Fruit fly (Drosophila melanogaster) whole organism, embryonic: ENCODE results near the gene CG5050.

Source experiments
- Adf1 ChIP-seq: fragments of 200-800 bp; sonication (Bioruptor generic); IDR thresholded peaks from 2 replicates; pipeline ENCODE4 v1.3.6; 2022; ENCODE audit warnings: missing biosample characterization, missing genetic modification characterization
- Awh ChIP-seq: fragments of 200-800 bp; sonication (Bioruptor generic); IDR thresholded peaks from 2 replicates; pipeline ENCODE4, ENCODE4 v1.3.6; 2022; ENCODE audit warnings: missing biosample characterization, missing genetic modification characterization
- CG10431 ChIP-seq: fragments of 200-800 bp; sonication (Bioruptor generic); optimal IDR thresholded peaks from 3 replicates; lab custom pipeline; 2018; ENCODE audit warnings: missing biosample characterization, mild to moderate bottlenecking, missing genetic modification characterization
- CG11085 ChIP-seq: fragments of 200-800 bp; sonication (Bioruptor generic); IDR thresholded peaks from 2 replicates; pipeline ENCODE4 v1.3.6; 2022; ENCODE audit warnings: missing biosample characterization, missing genetic modification characterization
- CG11504 ChIP-seq: fragments of 200-800 bp; sonication (Bioruptor generic); optimal IDR thresholded peaks from 3 replicates; lab custom pipeline; 2019; ENCODE audit warnings: missing biosample characterization, mild to moderate bottlenecking, missing genetic modification characterization, moderate library complexity
- CG12744 ChIP-seq: fragments of 200-800 bp; sonication (Bioruptor generic); optimal IDR thresholded peaks from 2 replicates; lab custom pipeline; 2016; ENCODE audit warnings: missing biosample characterization, missing genetic modification characterization
- CG13424 ChIP-seq: fragments of 200-800 bp; sonication (Bioruptor generic); optimal IDR thresholded peaks from 2 replicates; lab custom pipeline; 2019; ENCODE audit warnings: missing biosample characterization, mild to moderate bottlenecking, missing genetic modification characterization, moderate library complexity
- CG13894 ChIP-seq: fragments of 200-800 bp; sonication (Bioruptor generic); optimal IDR thresholded peaks from 3 replicates; lab custom pipeline; 2018; ENCODE audit warnings: missing biosample characterization, mild to moderate bottlenecking, missing genetic modification characterization, moderate library complexity
- CG14710 ChIP-seq: fragments of 200-800 bp; sonication (Bioruptor generic); optimal IDR thresholded peaks from 3 replicates; lab custom pipeline; 2019; ENCODE audit warnings: missing biosample characterization, mild to moderate bottlenecking, missing genetic modification characterization, moderate library complexity
- CG14860 ChIP-seq: fragments of 200-800 bp; sonication (Bioruptor generic); IDR thresholded peaks from 3 replicates; pipeline ENCODE4 v1.3.6; 2022; ENCODE audit warnings: missing biosample characterization, missing genetic modification characterization; ENCODE audit not compliant: partially characterized antibody
- CG1529 ChIP-seq: fragments of 200-800 bp; sonication (Bioruptor generic); optimal IDR thresholded peaks from 3 replicates; lab custom pipeline; 2018; ENCODE audit warnings: missing biosample characterization, missing genetic modification characterization
- CG15514 ChIP-seq: fragments of 200-800 bp; sonication (Bioruptor generic); optimal IDR thresholded peaks from 3 replicates; lab custom pipeline; 2017; ENCODE audit warnings: missing biosample characterization, missing genetic modification characterization, mild to moderate bottlenecking, moderate library complexity, missing genetic modification reagents
- CG16815 ChIP-seq: fragments of 200-800 bp; sonication (Bioruptor generic); optimal IDR thresholded peaks from 3 replicates; lab custom pipeline; 2017; ENCODE audit warnings: missing biosample characterization, mild to moderate bottlenecking, missing genetic modification characterization
- CG17829 ChIP-seq: fragments of 200-800 bp; optimal IDR thresholded peaks from 2 replicates; lab custom pipeline; 2019; ENCODE audit warnings: missing biosample characterization, mild to moderate bottlenecking, missing genetic modification characterization, moderate library complexity
- CG1792 ChIP-seq: fragments of 200-800 bp; sonication (Bioruptor generic); optimal IDR thresholded peaks from 2 replicates; lab custom pipeline; 2016; ENCODE audit warnings: missing biosample characterization, missing genetic modification characterization
- CG18262 ChIP-seq: fragments of 200-800 bp; optimal IDR thresholded peaks from 3 replicates; lab custom pipeline; 2019; ENCODE audit warnings: missing biosample characterization, mild to moderate bottlenecking, missing genetic modification characterization, moderate library complexity
- CG2120 ChIP-seq: fragments of 200-800 bp; sonication (Bioruptor generic); optimal IDR thresholded peaks from 3 replicates; lab custom pipeline; 2016; ENCODE audit warnings: missing biosample characterization, missing genetic modification characterization
- CG2678 ChIP-seq: fragments of 200-800 bp; sonication (Bioruptor generic); optimal IDR thresholded peaks from 3 replicates; lab custom pipeline; 2019; ENCODE audit warnings: missing biosample characterization, mild to moderate bottlenecking, missing genetic modification characterization, moderate library complexity
- CG31441 ChIP-seq: fragments of 200-800 bp; sonication (Bioruptor generic); IDR thresholded peaks from 2 replicates; pipeline ENCODE4 v1.3.6; 2022; ENCODE audit warnings: missing biosample characterization, missing genetic modification characterization
- CG32767 ChIP-seq: fragments of 200-800 bp; sonication (Bioruptor generic); IDR thresholded peaks from 2 replicates; pipeline ENCODE4 v1.3.6; 2022; ENCODE audit warnings: missing biosample characterization, missing genetic modification characterization
- CG4360 ChIP-seq: fragments of 200-800 bp; sonication (Bioruptor generic); IDR thresholded peaks from 2 replicates; pipeline ENCODE4 v1.3.6; 2022; ENCODE audit warnings: missing biosample characterization, missing genetic modification characterization
- CG6175 ChIP-seq: fragments of 200-800 bp; sonication (Bioruptor generic); IDR thresholded peaks from 3 replicates; pipeline ENCODE4 v1.3.6; 2022; ENCODE audit warnings: missing biosample characterization, missing genetic modification characterization
- HLH4C ChIP-seq: fragments of 200-800 bp; sonication (Bioruptor generic); IDR thresholded peaks from 3 replicates; pipeline ENCODE4 v1.3.6; 2022; ENCODE audit warnings: missing biosample characterization, missing genetic modification characterization; ENCODE audit not compliant: partially characterized antibody
- HLH54F ChIP-seq: fragments of 200-800 bp; sonication (Bioruptor generic); optimal IDR thresholded peaks from 3 replicates; lab custom pipeline; 2016; ENCODE audit warnings: missing biosample characterization, missing genetic modification characterization
- Hand ChIP-seq: fragments of 200-800 bp; sonication (Bioruptor generic); optimal IDR thresholded peaks from 2 replicates; lab custom pipeline; 2017; ENCODE audit warnings: mild to moderate bottlenecking, missing biosample characterization, missing genetic modification reagents, missing genetic modification characterization
- Hr78 ChIP-seq, 2 experiments: fragments of 200-800 bp in 1 of 2; fragments of >200 bp in 1 of 2; sonication (Bioruptor generic) in 1 of 2; optimal IDR thresholded peaks; 2 replicates each; lab custom pipeline; 2017 to 2019; ENCODE audit warnings: missing biosample characterization in 2 of 2, missing genetic modification characterization in 2 of 2, mild to moderate bottlenecking in 1 of 2, moderate library complexity in 1 of 2
- Lim3 ChIP-seq: fragments of 200-800 bp; sonication (Bioruptor generic); IDR thresholded peaks from 2 replicates; pipeline ENCODE4 v1.3.6; 2022; ENCODE audit warnings: missing biosample characterization, missing genetic modification characterization
- Med ChIP-seq: fragments of 200-800 bp; sonication (Bioruptor generic); peaks from one replicate; lab custom pipeline; 2016; ENCODE audit warnings: missing biosample characterization, missing genetic modification characterization, mild to moderate bottlenecking, inconsistent platforms, moderate library complexity
- NK7.1 ChIP-seq: fragments of 200-800 bp; sonication (Bioruptor generic); optimal IDR thresholded peaks from 3 replicates; lab custom pipeline; 2016; ENCODE audit warnings: missing biosample characterization, missing genetic modification characterization
- Optix ChIP-seq: fragments of 200-800 bp; sonication (Bioruptor generic); IDR thresholded peaks from 3 replicates; pipeline ENCODE4 v1.3.6; 2022; ENCODE audit warnings: missing biosample characterization, missing genetic modification characterization
- Sry-β ChIP-seq: fragments of 200-800 bp; sonication (Bioruptor generic); optimal IDR thresholded peaks from 2 replicates; lab custom pipeline; 2018; ENCODE audit warnings: missing biosample characterization, mild to moderate bottlenecking, missing genetic modification characterization, moderate library complexity
- az2 ChIP-seq: fragments of 200-800 bp; sonication (Bioruptor generic); optimal IDR thresholded peaks from 3 replicates; lab custom pipeline; 2016; ENCODE audit warnings: missing biosample characterization, missing genetic modification characterization
- bbx ChIP-seq: fragments of 200-800 bp; sonication (Bioruptor generic); IDR thresholded peaks from 2 replicates; pipeline ENCODE4 v1.3.6; 2022; ENCODE audit warnings: missing biosample characterization, missing genetic modification characterization; ENCODE audit not compliant: partially characterized antibody
- br ChIP-seq: fragments of >200 bp; optimal IDR thresholded peaks from 2 replicates; lab custom pipeline; 2017
- cg ChIP-seq: fragments of 200-800 bp; sonication (Bioruptor generic); optimal IDR thresholded peaks from 3 replicates; lab custom pipeline; 2019; ENCODE audit warnings: missing biosample characterization, mild to moderate bottlenecking, missing genetic modification characterization, moderate library complexity
- dpn ChIP-seq, 2 experiments: fragments of 200-800 bp; sonication (Bioruptor generic); optimal IDR thresholded peaks; 3 replicates each; lab custom pipeline; 2016; ENCODE audit warnings: missing biosample characterization in 2 of 2, missing genetic modification characterization in 2 of 2
- emc ChIP-seq: fragments of 200-800 bp; sonication (Bioruptor generic); optimal IDR thresholded peaks from 2 replicates; lab custom pipeline; 2016; ENCODE audit warnings: missing biosample characterization, missing genetic modification characterization
- eyg ChIP-seq: fragments of 200-800 bp; sonication (Bioruptor generic); optimal IDR thresholded peaks from 3 replicates; lab custom pipeline; 2016; ENCODE audit warnings: missing biosample characterization, missing genetic modification characterization
- ham ChIP-seq: fragments of 200-800 bp; sonication (Bioruptor generic); IDR thresholded peaks from 2 replicates; pipeline ENCODE4 v1.3.6; 2022; ENCODE audit warnings: missing biosample characterization, missing genetic modification characterization
- psq ChIP-seq: fragments of 200-800 bp; sonication (Bioruptor generic); optimal IDR thresholded peaks from 2 replicates; lab custom pipeline; 2017; ENCODE audit warnings: missing biosample characterization, missing genetic modification characterization
- pum ChIP-seq: fragments of 200-800 bp; sonication (Bioruptor generic); optimal IDR thresholded peaks from 2 replicates; lab custom pipeline; 2016; ENCODE audit warnings: missing biosample characterization, missing genetic modification characterization
- scrt ChIP-seq: fragments of 200-800 bp; sonication (Bioruptor generic); optimal IDR thresholded peaks from 2 replicates; lab custom pipeline; 2018; ENCODE audit warnings: missing biosample characterization, mild to moderate bottlenecking, missing genetic modification characterization, moderate library complexity
- sens ChIP-seq: fragments of 200-800 bp; sonication (Bioruptor generic); peaks from one replicate; lab custom pipeline; 2016; ENCODE audit warnings: missing biosample characterization, missing genetic modification characterization
- shn ChIP-seq: fragments of 200-800 bp; sonication (Bioruptor generic); optimal IDR thresholded peaks from 3 replicates; lab custom pipeline; 2016; ENCODE audit warnings: missing biosample characterization, missing genetic modification characterization
- slbo ChIP-seq: fragments of 200-800 bp; sonication (Bioruptor generic); IDR thresholded peaks from 2 replicates; pipeline ENCODE4 v1.3.6; 2022; ENCODE audit warnings: missing biosample characterization, missing genetic modification characterization
- sr ChIP-seq: fragments of 200-800 bp; sonication (Bioruptor generic); IDR thresholded peaks from 3 replicates; pipeline ENCODE4 v1.3.6; 2022; ENCODE audit warnings: missing biosample characterization, missing genetic modification characterization
- toy ChIP-seq: fragments of 200-800 bp; sonication (Bioruptor generic); IDR thresholded peaks from 2 replicates; pipeline ENCODE4 v1.3.6; 2022; ENCODE audit warnings: missing biosample characterization, missing genetic modification characterization
- trem ChIP-seq: fragments of 200-800 bp; optimal IDR thresholded peaks from 3 replicates; lab custom pipeline; 2019; ENCODE audit warnings: missing biosample characterization, mild to moderate bottlenecking, missing genetic modification characterization, moderate library complexity
- trh ChIP-seq: fragments of 200-800 bp; sonication (Bioruptor generic); optimal IDR thresholded peaks from 2 replicates; lab custom pipeline; 2016; ENCODE audit warnings: missing biosample characterization, missing genetic modification characterization
- zf30C ChIP-seq: fragments of 200-800 bp; sonication (Bioruptor generic); optimal IDR thresholded peaks from 3 replicates; lab custom pipeline; 2018; ENCODE audit warnings: missing biosample characterization, mild to moderate bottlenecking, missing genetic modification characterization

The CG5050 gene

DNA sequence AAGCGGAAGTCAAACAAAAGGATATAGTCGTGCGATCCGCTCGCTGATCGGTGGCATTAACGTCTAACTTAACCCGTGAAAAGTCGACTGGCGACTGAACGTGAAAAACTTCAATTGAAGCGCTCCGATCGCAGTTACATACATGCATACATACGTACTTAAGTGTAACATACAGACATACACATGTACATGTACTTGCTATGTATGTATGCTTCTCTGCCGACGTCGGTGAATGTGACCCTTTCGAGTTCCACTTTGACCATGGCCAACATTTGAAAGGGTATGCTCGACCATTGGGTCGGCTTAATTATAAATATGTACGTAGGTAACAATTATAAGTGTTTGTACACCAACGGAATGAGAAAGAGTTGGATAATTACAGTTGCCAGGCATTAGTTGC lies 44.4 kb downstream of the CG5050 start, which contains the start of gene qua (continued):
- TF ChIP-seq HLH4C (GFP tag; lab: Robert Waterston, UW) (no peak), Sry-β (GFP tag; lab: Kevin White, UChicago) (no peak), Adf1 (GFP tag; lab: Robert Waterston, UW) (no peak), shn (no peak), CG2678 (no peak), cg (GFP tag; lab: Kevin White, UChicago) (peak; percentile 43), CG10431 (peak; percentile 31), CG18262 (peak; percentile 30), psq (no peak), pum (GFP tag; lab: Kevin White, UChicago) (no peak), CG11504 (tag; lab: Kevin White, UChicago) (no peak), CG1792 (GFP tag; lab: Kevin White, UChicago) (no peak), Hr78 (GFP tag; optimal IDR thresholded peaks at IDR 0.05; lab: Kevin White, UChicago) (peak in 1 of 2 experiments; percentile 74), CG4360 (GFP tag; lab: Robert Waterston, UW) (no peak), CG14710 (peak; percentile 3), trem (tag; lab: Kevin White, UChicago) (no peak), CG11085 (GFP tag; lab: Robert Waterston, UW) (no peak), ham (GFP tag; lab: Robert Waterston, UW) (no peak), scrt (GFP tag; lab: Kevin White, UChicago) (no peak), trh (GFP tag; lab: Kevin White, UChicago) (no peak)
- TF ChIP-seq, all 482 proteins: peak for 11

DNA sequence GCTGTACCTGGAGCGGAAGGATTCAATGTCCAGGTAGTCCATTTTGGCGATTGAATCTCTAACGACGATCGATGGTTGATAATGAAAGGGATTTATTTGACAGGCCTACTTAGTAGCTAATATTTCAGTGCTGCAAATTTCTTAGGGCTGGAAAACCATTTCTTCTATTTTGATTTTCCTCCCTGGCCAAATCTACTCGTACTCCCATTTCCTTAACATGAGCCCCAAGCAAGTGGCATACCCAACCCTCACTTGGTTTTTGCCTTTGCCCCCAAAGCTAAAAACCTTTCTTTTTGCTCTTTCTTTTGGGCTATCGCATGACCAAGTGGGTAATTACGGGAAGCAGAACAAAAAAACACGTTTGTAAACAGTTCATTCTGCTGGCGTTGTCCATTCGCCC lies 46.0 kb downstream of the CG5050 start, which contains the start of gene CG15142:
TSS of gene CG15142 (minus strand) at position 101 of the 400 bp plus-strand sequence.
- TF ChIP-seq CG31441: no peak
- TF ChIP-seq sens (GFP tag; lab: Kevin White, UChicago): peak; percentile 2

DNA sequence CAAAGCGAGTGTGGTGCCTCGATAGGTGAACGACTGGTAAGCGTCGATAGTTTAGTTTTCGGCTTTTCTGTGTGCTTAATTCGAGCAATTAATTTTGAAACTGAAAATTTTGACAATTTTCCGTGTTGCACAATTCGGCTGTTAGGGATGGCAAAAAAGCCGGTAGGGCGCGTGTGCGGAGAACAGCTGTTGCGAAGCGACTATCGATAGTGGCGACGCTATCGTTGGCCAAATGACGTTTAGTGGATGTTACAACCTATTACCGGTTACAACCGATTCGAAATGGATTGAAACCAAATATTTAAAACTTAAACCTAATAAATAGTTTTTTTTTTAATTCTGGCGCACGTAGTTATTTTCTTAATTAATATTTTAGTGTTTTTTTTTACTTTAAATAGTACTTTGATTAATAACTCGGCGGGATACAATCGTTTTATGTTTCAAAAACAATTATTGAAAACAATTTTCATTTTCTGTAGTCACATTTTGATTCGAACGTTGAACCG lies 48.3 kb downstream of the CG5050 start, which contains the start of the genes mEFTs and Dhc36C:
TSS of gene mEFTs (minus strand) at position 161 of the 506 bp plus-strand sequence.
TSS of gene Dhc36C (plus strand) at position 456 of the 506 bp plus-strand sequence.
- TF ChIP-seq Hr78 (GFP tag; optimal IDR thresholded peaks at IDR 0.05; lab: Kevin White, UChicago) (no peak), CG6175 (no peak), CG2120 (GFP tag; lab: Kevin White, UChicago) (no peak), Hand (GFP tag; lab: Kevin White, UChicago) (no peak), CG14860 (GFP tag; lab: Robert Waterston, UW) (peak; percentile 72), CG1529 (GFP tag; lab: Kevin White, UChicago) (no peak), Lim3 (GFP tag; lab: Robert Waterston, UW) (no peak), NK7.1 (GFP tag; lab: Kevin White, UChicago) (no peak), toy (no peak), Awh (GFP tag; lab: Robert Waterston, UW) (no peak), slbo (peak; percentile 39), CG12744 (no peak), dpn (GFP tag; optimal IDR thresholded peaks at IDR 0.05; lab: Kevin White, UChicago) (no peak), CG16815 (GFP tag; lab: Kevin White, UChicago) (no peak), zf30C (GFP tag; lab: Kevin White, UChicago) (no peak), Optix (GFP tag; lab: Robert Waterston, UW) (no peak), bbx (GFP tag; lab: Robert Waterston, UW) (peak; percentile 91), br (no peak), HLH54F (GFP tag; lab: Kevin White, UChicago) (no peak), CG32767 (GFP tag; lab: Robert Waterston, UW) (no peak), CG17829 (tag; lab: Kevin White, UChicago) (peak; percentile 8), CG13894 (tag; lab: Kevin White, UChicago) (no peak), CG13424 (tag; lab: Kevin White, UChicago) (no peak), CG15514 (GFP tag; lab: Kevin White, UChicago) (peak; percentile 42), eyg (GFP tag; lab: Kevin White, UChicago) (no peak), emc (GFP tag; lab: Kevin White, UChicago) (no peak), Med (GFP tag; lab: Kevin White, UChicago) (peak; percentile 85), sr (no peak), az2 (GFP tag; lab: Kevin White, UChicago) (no peak)
